Fruit fly (Drosophila melanogaster) whole organism, embryonic: ENCODE data around the gene scpr-B.

Experiments
- Adf1 ChIP-seq: fragments of 200-800 bp; sonication (Bioruptor generic); IDR thresholded peaks from 2 replicates; pipeline ENCODE4 v1.3.6; 2022; ENCODE audit warnings: missing biosample characterization, missing genetic modification characterization
- Awh ChIP-seq: fragments of 200-800 bp; sonication (Bioruptor generic); IDR thresholded peaks from 2 replicates; pipeline ENCODE4, ENCODE4 v1.3.6; 2022; ENCODE audit warnings: missing biosample characterization, missing genetic modification characterization
- Blimp-1 ChIP-seq: fragments of 200-800 bp; sonication (Bioruptor generic); optimal IDR thresholded peaks from 3 replicates; lab custom pipeline; 2018; ENCODE audit warnings: missing biosample characterization, missing genetic modification characterization, mild to moderate bottlenecking, moderate library complexity, missing genetic modification reagents
- CG1024 ChIP-seq: fragments of 200-800 bp; sonication (Bioruptor generic); IDR thresholded peaks from 2 replicates; pipeline ENCODE4 v1.3.6; 2022; ENCODE audit warnings: missing biosample characterization, missing genetic modification characterization
- CG10274 ChIP-seq: fragments of 200-800 bp; sonication (Bioruptor generic); optimal IDR thresholded peaks from 3 replicates; lab custom pipeline; 2017; ENCODE audit warnings: missing biosample characterization, mild to moderate bottlenecking, missing genetic modification characterization
- CG11398 ChIP-seq: fragments of 200-800 bp; sonication (Bioruptor generic); optimal IDR thresholded peaks from 2 replicates; lab custom pipeline; 2016; ENCODE audit warnings: missing biosample characterization, missing genetic modification characterization
- CG11504 ChIP-seq: fragments of 200-800 bp; sonication (Bioruptor generic); optimal IDR thresholded peaks from 3 replicates; lab custom pipeline; 2019; ENCODE audit warnings: missing biosample characterization, mild to moderate bottlenecking, missing genetic modification characterization, moderate library complexity
- CG12155 ChIP-seq: fragments of 200-800 bp; sonication (Bioruptor generic); optimal IDR thresholded peaks from 3 replicates; lab custom pipeline; 2016; ENCODE audit warnings: missing biosample characterization, missing genetic modification characterization
- CG14441 ChIP-seq: fragments of 200-800 bp; sonication (Bioruptor generic); IDR thresholded peaks from 2 replicates; pipeline ENCODE4 v1.3.6; 2022; ENCODE audit warnings: missing biosample characterization, missing genetic modification characterization
- CG14667 ChIP-seq: fragments of 200-800 bp; sonication (Bioruptor generic); IDR thresholded peaks from 2 replicates; pipeline ENCODE4 v1.3.6; 2022; ENCODE audit warnings: missing biosample characterization, missing genetic modification characterization
- CG14860 ChIP-seq: fragments of 200-800 bp; sonication (Bioruptor generic); IDR thresholded peaks from 3 replicates; pipeline ENCODE4 v1.3.6; 2022; ENCODE audit warnings: missing biosample characterization, missing genetic modification characterization; ENCODE audit not compliant: partially characterized antibody
- CG15269 ChIP-seq: fragments of 200-800 bp; sonication (Bioruptor generic); optimal IDR thresholded peaks from 2 replicates; lab custom pipeline; 2018; ENCODE audit warnings: missing biosample characterization, mild to moderate bottlenecking, missing genetic modification characterization, moderate library complexity
- CG2889 ChIP-seq: fragments of 200-800 bp; sonication (Bioruptor generic); IDR thresholded peaks from 3 replicates; pipeline ENCODE4 v1.3.6; 2022; ENCODE audit warnings: missing biosample characterization, missing genetic modification characterization
- CG7271 ChIP-seq: fragments of 200-800 bp; sonication (Bioruptor generic); optimal IDR thresholded peaks from 2 replicates; lab custom pipeline; 2018; ENCODE audit warnings: missing biosample characterization, mild to moderate bottlenecking, missing genetic modification characterization, moderate library complexity
- CG7357 ChIP-seq: fragments of 200-800 bp; sonication (Bioruptor generic); IDR thresholded peaks from 3 replicates; pipeline ENCODE4 v1.3.6; 2022; ENCODE audit warnings: missing biosample characterization, missing genetic modification characterization
- CG7372 ChIP-seq: fragments of 200-800 bp; sonication (Bioruptor generic); IDR thresholded peaks from 2 replicates; pipeline ENCODE4 v1.3.6; 2022; ENCODE audit warnings: missing biosample characterization, missing genetic modification characterization
- CG8089 ChIP-seq: fragments of 200-800 bp; sonication (Bioruptor generic); optimal IDR thresholded peaks from 3 replicates; lab custom pipeline; 2016; ENCODE audit warnings: missing biosample characterization, missing genetic modification characterization
- CG8281 ChIP-seq: fragments of 200-800 bp; sonication (Bioruptor generic); optimal IDR thresholded peaks from 2 replicates; lab custom pipeline; 2018; ENCODE audit warnings: missing biosample characterization, mild to moderate bottlenecking, missing genetic modification characterization, moderate library complexity
- CG9215 ChIP-seq: fragments of 200-800 bp; sonication (Bioruptor generic); IDR thresholded peaks from 2 replicates; pipeline ENCODE4 v1.3.6; 2022; ENCODE audit warnings: missing biosample characterization, missing genetic modification characterization
- Dad ChIP-seq: fragments of 200-800 bp; sonication (Bioruptor generic); optimal IDR thresholded peaks from 3 replicates; lab custom pipeline; 2016; ENCODE audit warnings: missing biosample characterization, missing genetic modification characterization
- Dek ChIP-seq: fragments of 200-800 bp; sonication (Bioruptor generic); optimal IDR thresholded peaks from 3 replicates; lab custom pipeline; 2019; ENCODE audit warnings: missing biosample characterization, mild to moderate bottlenecking, missing genetic modification characterization, moderate library complexity
- Drgx ChIP-seq: fragments of 200-800 bp; sonication (Bioruptor generic); IDR thresholded peaks from 2 replicates; pipeline ENCODE4 v1.3.6; 2022; ENCODE audit warnings: missing biosample characterization, missing genetic modification characterization
- ERR ChIP-seq: fragments of 200-800 bp; sonication (Bioruptor generic); optimal IDR thresholded peaks from 2 replicates; lab custom pipeline; 2016; ENCODE audit warnings: missing biosample characterization, missing genetic modification characterization
- Fer2 ChIP-seq: fragments of 200-800 bp; sonication (Bioruptor generic); optimal IDR thresholded peaks from 2 replicates; lab custom pipeline; 2018; ENCODE audit warnings: missing biosample characterization, mild to moderate bottlenecking, missing genetic modification characterization, moderate library complexity
- Gug ChIP-seq: fragments of 200-800 bp; sonication (Bioruptor generic); IDR thresholded peaks from 4 replicates; pipeline ENCODE4 v1.3.6; 2022; ENCODE audit warnings: missing biosample characterization, missing genetic modification characterization
- H15 ChIP-seq: fragments of 200-800 bp; sonication (Bioruptor generic); IDR thresholded peaks from 3 replicates; pipeline ENCODE4 v1.3.6; 2022; ENCODE audit warnings: missing biosample characterization, missing genetic modification characterization
- HLH3B ChIP-seq: fragments of 200-800 bp; sonication (Bioruptor generic); IDR thresholded peaks from 2 replicates; pipeline ENCODE4 v1.3.6; 2022; ENCODE audit warnings: missing biosample characterization, missing genetic modification characterization
- HmgZ ChIP-seq: fragments of 200-800 bp; sonication (Bioruptor generic); optimal IDR thresholded peaks from 2 replicates; lab custom pipeline; 2018; ENCODE audit warnings: missing biosample characterization, mild to moderate bottlenecking, missing genetic modification characterization
- MESR4 ChIP-seq: fragments of 200-800 bp; sonication (Bioruptor generic); optimal IDR thresholded peaks from 2 replicates; lab custom pipeline; 2018; ENCODE audit warnings: missing biosample characterization, mild to moderate bottlenecking, missing genetic modification characterization, moderate library complexity
- Med ChIP-seq: fragments of 200-800 bp; sonication (Bioruptor generic); peaks from one replicate; lab custom pipeline; 2016; ENCODE audit warnings: missing biosample characterization, missing genetic modification characterization, mild to moderate bottlenecking, inconsistent platforms, moderate library complexity
- Sox100B ChIP-seq: fragments of 200-800 bp; sonication (Bioruptor generic); optimal IDR thresholded peaks from 3 replicates; lab custom pipeline; 2018; ENCODE audit warnings: missing biosample characterization, mild to moderate bottlenecking, missing genetic modification characterization
- Sry-δ ChIP-seq: fragments of 200-800 bp; sonication (Bioruptor generic); optimal IDR thresholded peaks from 2 replicates; lab custom pipeline; 2016; ENCODE audit warnings: missing biosample characterization, missing genetic modification characterization
- bigmax ChIP-seq: fragments of 200-800 bp; sonication (Bioruptor generic); optimal IDR thresholded peaks from 2 replicates; lab custom pipeline; 2018; ENCODE audit warnings: missing biosample characterization, mild to moderate bottlenecking, missing genetic modification characterization
- bsh ChIP-seq, 2 experiments: fragments of 200-800 bp; sonication (Bioruptor generic); optimal IDR thresholded peaks; 2 replicates each; lab custom pipeline; 2017 to 2018; ENCODE audit warnings: mild to moderate bottlenecking in 2 of 2, missing biosample characterization in 2 of 2, missing genetic modification characterization in 2 of 2, moderate library complexity in 1 of 2
- cg ChIP-seq: fragments of 200-800 bp; sonication (Bioruptor generic); optimal IDR thresholded peaks from 3 replicates; lab custom pipeline; 2019; ENCODE audit warnings: missing biosample characterization, mild to moderate bottlenecking, missing genetic modification characterization, moderate library complexity
- dan ChIP-seq: fragments of 200-800 bp; sonication (Bioruptor generic); IDR thresholded peaks from 2 replicates; pipeline ENCODE4 v1.3.6; 2022; ENCODE audit warnings: missing biosample characterization, missing genetic modification characterization
- emc ChIP-seq: fragments of 200-800 bp; sonication (Bioruptor generic); optimal IDR thresholded peaks from 2 replicates; lab custom pipeline; 2016; ENCODE audit warnings: missing biosample characterization, missing genetic modification characterization
- fd64A ChIP-seq: fragments of 200-800 bp; sonication (Bioruptor generic); optimal IDR thresholded peaks from 3 replicates; lab custom pipeline; 2018; ENCODE audit warnings: missing biosample characterization, mild to moderate bottlenecking, missing genetic modification characterization
- gcm2 ChIP-seq: fragments of 200-800 bp; sonication (Bioruptor generic); optimal IDR thresholded peaks from 2 replicates; lab custom pipeline; 2016; ENCODE audit warnings: missing biosample characterization, missing genetic modification characterization
- grn ChIP-seq: fragments of 200-800 bp; sonication (Bioruptor generic); optimal IDR thresholded peaks from 3 replicates; lab custom pipeline; 2017; ENCODE audit warnings: missing biosample characterization, missing genetic modification characterization
- lov ChIP-seq, 2 experiments: fragments of 200-800 bp in 1 of 2; fragments of >200 bp in 1 of 2; sonication (Bioruptor generic) in 1 of 2; IDR thresholded peaks in 1 of 2; optimal IDR thresholded peaks in 1 of 2; 2 replicates in 1 of 2; 3 replicates in 1 of 2; pipeline versions ENCODE4 v1.3.6 to Lab custom; 2017 to 2022; ENCODE audit warnings: missing biosample characterization in 1 of 2, missing genetic modification characterization in 1 of 2
- org-1 ChIP-seq: fragments of 200-800 bp; sonication (Bioruptor generic); optimal IDR thresholded peaks from 2 replicates; lab custom pipeline; 2017; ENCODE audit warnings: missing biosample characterization, missing genetic modification characterization
- pfk ChIP-seq: fragments of 200-800 bp; sonication (Bioruptor generic); optimal IDR thresholded peaks from 2 replicates; lab custom pipeline; 2018; ENCODE audit warnings: missing biosample characterization, mild to moderate bottlenecking, missing genetic modification characterization, moderate library complexity
- row ChIP-seq: fragments of 200-800 bp; sonication (Bioruptor generic); IDR thresholded peaks from 3 replicates; pipeline ENCODE4 v1.3.6; 2022; ENCODE audit warnings: missing biosample characterization, missing genetic modification characterization
- shn ChIP-seq: fragments of 200-800 bp; sonication (Bioruptor generic); optimal IDR thresholded peaks from 3 replicates; lab custom pipeline; 2016; ENCODE audit warnings: missing biosample characterization, missing genetic modification characterization
- sima ChIP-seq: fragments of 200-800 bp; sonication (Bioruptor generic); optimal IDR thresholded peaks from 2 replicates; lab custom pipeline; 2016; ENCODE audit warnings: missing biosample characterization, missing genetic modification characterization
- sna ChIP-seq: fragments of 200-800 bp; sonication (Bioruptor generic); IDR thresholded peaks from 2 replicates; pipeline ENCODE4 v1.3.6; 2022; ENCODE audit warnings: missing biosample characterization, missing genetic modification characterization; ENCODE audit not compliant: partially characterized antibody
- zf30C ChIP-seq: fragments of 200-800 bp; sonication (Bioruptor generic); optimal IDR thresholded peaks from 3 replicates; lab custom pipeline; 2018; ENCODE audit warnings: missing biosample characterization, mild to moderate bottlenecking, missing genetic modification characterization
- zfh2 ChIP-seq: fragments of 200-800 bp; sonication (Bioruptor generic); optimal IDR thresholded peaks from 2 replicates; lab custom pipeline; 2016; ENCODE audit warnings: missing biosample characterization, missing genetic modification characterization

scpr-B gene

DNA sequence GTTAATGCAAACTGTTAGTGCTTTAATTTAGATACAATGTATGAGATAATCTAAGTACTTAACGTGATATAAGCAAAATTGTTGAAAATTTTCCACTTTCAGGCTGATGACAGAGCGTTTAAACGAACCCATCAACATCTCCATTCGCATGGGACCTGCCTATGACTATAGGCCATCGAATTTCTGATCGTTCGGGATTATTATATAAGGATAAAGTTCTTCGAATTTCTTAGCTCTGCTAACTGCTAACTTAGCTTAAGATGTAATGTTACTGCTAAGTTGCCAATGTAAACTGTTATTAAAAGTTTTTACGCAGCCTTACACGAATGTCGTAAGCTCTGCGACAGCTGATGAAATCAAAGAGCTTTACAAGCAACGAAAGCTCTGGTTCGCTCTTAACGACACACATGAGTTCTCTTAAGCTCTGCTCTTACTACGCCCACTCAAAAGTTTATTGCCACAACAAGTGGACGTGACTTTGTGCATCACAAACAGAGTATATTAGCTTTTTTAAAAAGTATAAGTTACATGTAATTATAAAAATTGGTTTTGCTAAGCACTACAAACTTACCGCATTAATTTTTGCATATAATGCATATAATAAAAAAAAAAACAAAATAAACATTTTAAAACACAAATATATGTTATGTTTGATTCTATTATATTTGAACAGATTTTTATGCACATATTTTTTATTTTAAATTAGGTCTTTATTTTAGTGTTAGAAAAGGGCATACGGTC, 44.0 kb downstream of the scpr-B start (continued):
- TF ChIP-seq HmgZ (tag; lab: Kevin White, UChicago) (peak; percentile 97), zf30C (GFP tag; lab: Kevin White, UChicago) (no peak), CG11504 (tag; lab: Kevin White, UChicago) (peak; percentile 99), CG9215 (GFP tag; lab: Robert Waterston, UW) (peak; percentile 99), CG8089 (GFP tag; lab: Kevin White, UChicago) (peak; percentile 63), sima (GFP tag; lab: Kevin White, UChicago) (no peak), cg (GFP tag; lab: Kevin White, UChicago) (peak; percentile 68), lov (optimal IDR thresholded peaks at IDR 0.05; lab: Kevin White, UChicago) (no peak), lov (GFP tag; IDR thresholded peaks at IDR 0.05; lab: Robert Waterston, UW) (peak; percentile 88; the same call in 2 of the 3 replicates), CG10274 (GFP tag; lab: Kevin White, UChicago) (peak; percentile 93), CG14860 (GFP tag; lab: Robert Waterston, UW) (no peak), grn (GFP tag; lab: Kevin White, UChicago) (no peak), org-1 (GFP tag; lab: Kevin White, UChicago) (peak; percentile 98), CG11398 (GFP tag; lab: Kevin White, UChicago) (no peak), Awh (peak; percentile 97), CG15269 (tag; lab: Kevin White, UChicago) (peak; percentile 99), Drgx (GFP tag; lab: Robert Waterston, UW) (peak; percentile 98), pfk (GFP tag; lab: Kevin White, UChicago) (peak; percentile 50), shn (GFP tag; lab: Kevin White, UChicago) (peak; percentile 82), Sry-δ (peak; percentile 17), Dek (tag; lab: Kevin White, UChicago) (peak; percentile 99), emc (GFP tag; lab: Kevin White, UChicago) (peak; percentile 85), Fer2 (tag; lab: Kevin White, UChicago) (peak; percentile 97), dan (GFP tag; lab: Robert Waterston, UW) (peak; percentile 64; the same call in 1 of the 2 replicates), CG1024 (GFP tag; lab: Robert Waterston, UW) (peak; percentile 88), ERR (GFP tag; lab: Kevin White, UChicago) (peak; percentile 39), Gug (GFP tag; lab: Robert Waterston, UW) (peak; percentile 97), bsh (GFP tag; optimal IDR thresholded peaks at IDR 0.05; lab: Kevin White, UChicago) (peak in 1 of 2 experiments; percentile 98), gcm2 (no peak), Adf1 (GFP tag; lab: Robert Waterston, UW) (peak; percentile 88), CG7372 (GFP tag; lab: Robert Waterston, UW) (peak; percentile 99), CG14667 (GFP tag; lab: Robert Waterston, UW) (peak; percentile 96), row (GFP tag; lab: Robert Waterston, UW) (peak; percentile 99), bigmax (peak; percentile 49), CG7271 (tag; lab: Kevin White, UChicago) (peak; percentile 85), Sox100B (GFP tag; lab: Kevin White, UChicago) (peak; percentile 100), CG8281 (tag; lab: Kevin White, UChicago) (peak; percentile 93), CG7357 (GFP tag; lab: Robert Waterston, UW) (peak; percentile 96), CG12155 (GFP tag; lab: Kevin White, UChicago) (peak; percentile 94), sna (GFP tag; lab: Robert Waterston, UW) (no peak), CG2889 (GFP tag; lab: Robert Waterston, UW) (peak; percentile 96), HLH3B (GFP tag; lab: Robert Waterston, UW) (peak; percentile 98), Dad (GFP tag; lab: Kevin White, UChicago) (peak; percentile 95), fd64A (GFP tag; lab: Kevin White, UChicago) (peak; percentile 85), MESR4 (GFP tag; lab: Kevin White, UChicago) (peak; percentile 19), zfh2 (GFP tag; lab: Kevin White, UChicago) (peak; percentile 94), H15 (GFP tag; lab: Robert Waterston, UW) (peak; percentile 97), Med (GFP tag; lab: Kevin White, UChicago) (peak; percentile 98), CG14441 (GFP tag; lab: Robert Waterston, UW) (peak; percentile 98), Blimp-1 (GFP tag; lab: Kevin White, UChicago) (peak; percentile 100)
